Worm (Caenorhabditis elegans) whole organism, L2 larva: ENCODE measurements around the gene acs-15.
"Not testable (repeated sequence)": the region's sequence is repeated elsewhere in the genome, so short reads cannot be mapped to it uniquely, and the experiment has no call there.

Experiments used
- R02D3.7 ChIP-seq: fragments of 150-350 bp; optimal IDR thresholded peaks from 2 replicates; lab custom pipeline; 2014; ENCODE audit warnings: missing biosample characterization, missing genetic modification characterization
- ZK546.5 ChIP-seq: sonication (generic microtip); optimal IDR thresholded peaks from 2 replicates; lab custom pipeline; 2017; ENCODE audit warnings: missing biosample characterization, missing genetic modification characterization
- dmd-4 ChIP-seq: sonication (generic microtip); optimal IDR thresholded peaks from 2 replicates; lab custom pipeline; 2017; ENCODE audit warnings: missing biosample characterization, missing genetic modification characterization
- elt-3 ChIP-seq: sonication (generic microtip); optimal IDR thresholded peaks from 2 replicates; lab custom pipeline; 2017; ENCODE audit warnings: missing biosample characterization, missing genetic modification characterization
- lin-13 ChIP-seq: fragments of 150-350 bp; optimal IDR thresholded peaks from 2 replicates; lab custom pipeline; 2014; ENCODE audit warnings: missing biosample characterization, missing genetic modification reagents, missing genetic modification characterization
- lin-39 ChIP-seq: fragments of 150-350 bp; optimal IDR thresholded peaks from 2 replicates; lab custom pipeline; 2014; ENCODE audit warnings: missing biosample characterization, missing genetic modification reagents, missing genetic modification characterization
- nhr-12 ChIP-seq: fragments of 150-350 bp; optimal IDR thresholded peaks from 2 replicates; lab custom pipeline; 2014; ENCODE audit warnings: missing biosample characterization, missing genetic modification characterization
- nhr-77 ChIP-seq: fragments of 150-350 bp; optimal IDR thresholded peaks from 2 replicates; lab custom pipeline; 2014; ENCODE audit warnings: missing biosample characterization, missing genetic modification characterization
- snpc-4 ChIP-seq: fragments of 150-350 bp; optimal IDR thresholded peaks from 2 replicates; lab custom pipeline; 2014; ENCODE audit warnings: missing biosample characterization, missing genetic modification characterization
- unc-39 ChIP-seq: fragments of 150-350 bp; optimal IDR thresholded peaks from 2 replicates; lab custom pipeline; 2014; ENCODE audit warnings: missing biosample characterization, missing genetic modification characterization
- unc-62 ChIP-seq: fragments of 150-350 bp; optimal IDR thresholded peaks from 2 replicates; lab custom pipeline; 2014; ENCODE audit warnings: missing biosample characterization, missing genetic modification reagents, missing genetic modification characterization

DNA sequence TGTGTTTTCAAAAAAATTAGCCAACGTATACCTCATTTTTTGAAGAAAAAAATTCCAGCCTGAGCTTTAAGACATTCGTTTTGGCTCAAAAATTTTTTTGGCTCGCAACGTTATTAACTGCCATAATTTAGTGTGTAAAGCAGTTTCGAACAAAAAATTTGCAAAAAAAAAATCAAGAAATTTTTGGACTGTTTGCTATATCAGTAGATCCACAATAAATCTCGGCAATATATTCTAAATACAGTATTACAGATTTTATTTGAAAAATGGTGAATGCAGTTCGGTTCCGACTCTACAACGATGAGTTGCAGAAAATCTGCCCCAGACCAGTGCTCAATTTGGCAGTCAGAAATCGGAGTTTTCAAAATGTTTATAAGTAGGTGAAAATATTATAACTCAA, 35.3 kb downstream of the acs-15 start, which contains the start of gene C32B5.6:
- TF ChIP-seq ZK546.5 (tag; lab: Kevin White, UChicago); unc-39 (tag; lab: Kevin White, UChicago); dmd-4 (tag; lab: Kevin White, UChicago); nhr-12 (tag; lab: Kevin White, UChicago); R02D3.7 (tag; lab: Kevin White, UChicago); lin-39 (tag; lab: Kevin White, UChicago); snpc-4 (tag; lab: Kevin White, UChicago); unc-62 (GFP tag; lab: Kevin White, UChicago); elt-3 (tag; lab: Kevin White, UChicago); nhr-77; lin-13 (GFP tag; lab: Kevin White, UChicago): not testable (repeated sequence)
